Fruit fly (Drosophila melanogaster) whole organism, embryonic: ENCODE measurements around the gene CG11382.

ENCODE experiments used
- ATbp ChIP-seq: fragments of 200-800 bp; sonication (Bioruptor generic); optimal IDR thresholded peaks from 2 replicates; lab custom pipeline; 2017; ENCODE audit warnings: missing biosample characterization, mild to moderate bottlenecking, missing genetic modification characterization, missing genetic modification reagents
- Bdp1 ChIP-seq: fragments of 200-800 bp; sonication (Bioruptor generic); optimal IDR thresholded peaks from 3 replicates; lab custom pipeline; 2016; ENCODE audit warnings: missing biosample characterization, missing genetic modification characterization
- BtbVII ChIP-seq: fragments of 200-800 bp; sonication (Bioruptor generic); optimal IDR thresholded peaks from 3 replicates; lab custom pipeline; 2017; ENCODE audit warnings: missing biosample characterization, mild to moderate bottlenecking, missing genetic modification characterization
- CG10321 ChIP-seq: fragments of 200-800 bp; sonication (Bioruptor generic); IDR thresholded peaks from 2 replicates; pipeline ENCODE4 v1.3.6; 2022; ENCODE audit warnings: missing biosample characterization, missing genetic modification characterization
- CG10565 ChIP-seq: fragments of 200-800 bp; sonication (Bioruptor generic); optimal IDR thresholded peaks from 3 replicates; lab custom pipeline; 2016; ENCODE audit warnings: missing biosample characterization, mild to moderate bottlenecking, missing genetic modification characterization
- CG11456 ChIP-seq: fragments of 200-800 bp; sonication (Bioruptor generic); IDR thresholded peaks from 3 replicates; pipeline ENCODE4 v1.3.6; 2022; ENCODE audit warnings: missing biosample characterization, missing genetic modification characterization
- CG11504 ChIP-seq: fragments of 200-800 bp; sonication (Bioruptor generic); optimal IDR thresholded peaks from 3 replicates; lab custom pipeline; 2019; ENCODE audit warnings: missing biosample characterization, mild to moderate bottlenecking, missing genetic modification characterization, moderate library complexity
- CG12071 ChIP-seq: fragments of 200-800 bp; sonication (Bioruptor generic); optimal IDR thresholded peaks from 3 replicates; lab custom pipeline; 2018; ENCODE audit warnings: missing biosample characterization, mild to moderate bottlenecking, missing genetic modification characterization
- CG12219 ChIP-seq: fragments of 200-800 bp; sonication (Bioruptor generic); optimal IDR thresholded peaks from 3 replicates; lab custom pipeline; 2018; ENCODE audit warnings: missing biosample characterization, mild to moderate bottlenecking, missing genetic modification characterization
- CG14441 ChIP-seq: fragments of 200-800 bp; sonication (Bioruptor generic); IDR thresholded peaks from 2 replicates; pipeline ENCODE4 v1.3.6; 2022; ENCODE audit warnings: missing biosample characterization, missing genetic modification characterization
- CG15073 ChIP-seq: fragments of 200-800 bp; sonication (Bioruptor generic); optimal IDR thresholded peaks from 2 replicates; lab custom pipeline; 2016; ENCODE audit warnings: missing biosample characterization, missing genetic modification characterization
- CG16815 ChIP-seq: fragments of 200-800 bp; sonication (Bioruptor generic); optimal IDR thresholded peaks from 3 replicates; lab custom pipeline; 2017; ENCODE audit warnings: missing biosample characterization, mild to moderate bottlenecking, missing genetic modification characterization
- CG17802 ChIP-seq: fragments of 200-800 bp; sonication (Bioruptor generic); optimal IDR thresholded peaks from 2 replicates; lab custom pipeline; 2018; ENCODE audit warnings: missing biosample characterization, mild to moderate bottlenecking, missing genetic modification characterization, moderate library complexity
- CG2712 ChIP-seq: fragments of 200-800 bp; optimal IDR thresholded peaks from 3 replicates; lab custom pipeline; 2019; ENCODE audit warnings: missing biosample characterization, mild to moderate bottlenecking, missing genetic modification characterization, moderate library complexity
- CG31224 ChIP-seq: fragments of 200-800 bp; sonication (Bioruptor generic); IDR thresholded peaks from 2 replicates; pipeline ENCODE4 v1.3.6; 2022; ENCODE audit warnings: missing biosample characterization, missing genetic modification characterization
- CG31441 ChIP-seq: fragments of 200-800 bp; sonication (Bioruptor generic); IDR thresholded peaks from 2 replicates; pipeline ENCODE4 v1.3.6; 2022; ENCODE audit warnings: missing biosample characterization, missing genetic modification characterization
- CG32767 ChIP-seq: fragments of 200-800 bp; sonication (Bioruptor generic); IDR thresholded peaks from 2 replicates; pipeline ENCODE4 v1.3.6; 2022; ENCODE audit warnings: missing biosample characterization, missing genetic modification characterization
- CG33557 ChIP-seq: fragments of 200-800 bp; sonication (Bioruptor generic); optimal IDR thresholded peaks from 2 replicates; lab custom pipeline; 2019; ENCODE audit warnings: missing biosample characterization, mild to moderate bottlenecking, missing genetic modification characterization, moderate library complexity
- CG34376 ChIP-seq: fragments of 200-800 bp; sonication (Bioruptor generic); optimal IDR thresholded peaks from 2 replicates; lab custom pipeline; 2018; ENCODE audit warnings: missing biosample characterization, mild to moderate bottlenecking, missing genetic modification characterization
- CG4424 ChIP-seq: fragments of 200-800 bp; sonication (Bioruptor generic); optimal IDR thresholded peaks from 3 replicates; lab custom pipeline; 2016; ENCODE audit warnings: missing biosample characterization, missing genetic modification characterization
- CG4730 ChIP-seq: fragments of 200-800 bp; sonication (Bioruptor generic); IDR thresholded peaks from 2 replicates; pipeline ENCODE4 v1.3.6; 2022; ENCODE audit warnings: missing biosample characterization, missing genetic modification characterization
- CG6854 ChIP-seq: fragments of 200-800 bp; sonication (Bioruptor generic); optimal IDR thresholded peaks from 3 replicates; lab custom pipeline; 2017; ENCODE audit warnings: missing biosample characterization, mild to moderate bottlenecking, missing genetic modification characterization
- CG9609 ChIP-seq: fragments of 200-800 bp; sonication (Bioruptor generic); optimal IDR thresholded peaks from 3 replicates; lab custom pipeline; 2016; ENCODE audit warnings: missing biosample characterization, missing genetic modification characterization
- CG9727 ChIP-seq: fragments of 200-800 bp; sonication (Bioruptor generic); optimal IDR thresholded peaks from 3 replicates; lab custom pipeline; 2017; ENCODE audit warnings: missing biosample characterization, mild to moderate bottlenecking, missing genetic modification characterization
- CG9817 ChIP-seq: fragments of 200-800 bp; sonication (Bioruptor generic); optimal IDR thresholded peaks from 2 replicates; lab custom pipeline; 2018; ENCODE audit warnings: missing biosample characterization, mild to moderate bottlenecking, missing genetic modification characterization, moderate library complexity
- CHES-1-like ChIP-seq: fragments of 200-800 bp; sonication (Bioruptor generic); optimal IDR thresholded peaks from 2 replicates; lab custom pipeline; 2016; ENCODE audit warnings: missing biosample characterization, missing genetic modification characterization
- Dad ChIP-seq: fragments of 200-800 bp; sonication (Bioruptor generic); optimal IDR thresholded peaks from 3 replicates; lab custom pipeline; 2016; ENCODE audit warnings: missing biosample characterization, missing genetic modification characterization
- Deaf1 ChIP-seq: fragments of 200-800 bp; optimal IDR thresholded peaks from 3 replicates; lab custom pipeline; 2019; ENCODE audit warnings: missing biosample characterization, mild to moderate bottlenecking, missing genetic modification characterization, moderate library complexity
- Dip3 ChIP-seq: fragments of 200-800 bp; sonication (Bioruptor generic); optimal IDR thresholded peaks from 3 replicates; lab custom pipeline; 2016; ENCODE audit warnings: missing biosample characterization, missing genetic modification characterization
- E2f1 ChIP-seq: fragments of 200-800 bp; sonication (Bioruptor generic); IDR thresholded peaks from 2 replicates; pipeline ENCODE4 v1.3.6; 2022; ENCODE audit warnings: missing biosample characterization, missing genetic modification characterization
- HLH4C ChIP-seq: fragments of 200-800 bp; sonication (Bioruptor generic); IDR thresholded peaks from 3 replicates; pipeline ENCODE4 v1.3.6; 2022; ENCODE audit warnings: missing biosample characterization, missing genetic modification characterization; ENCODE audit not compliant: partially characterized antibody
- HLHmδ ChIP-seq: fragments of 200-800 bp; sonication (Bioruptor generic); optimal IDR thresholded peaks from 2 replicates; lab custom pipeline; 2018; ENCODE audit warnings: missing biosample characterization, mild to moderate bottlenecking, missing genetic modification characterization, moderate library complexity
- Neu2 ChIP-seq: fragments of 200-800 bp; sonication (Bioruptor generic); optimal IDR thresholded peaks from 3 replicates; lab custom pipeline; 2016; ENCODE audit warnings: missing biosample characterization, missing genetic modification characterization, borderline replicate concordance
- Ravus ChIP-seq: fragments of 200-800 bp; sonication (Bioruptor generic); IDR thresholded peaks from 2 replicates; pipeline ENCODE4 v1.3.6; 2022; ENCODE audit warnings: missing biosample characterization, missing genetic modification characterization
- Sry-δ ChIP-seq: fragments of 200-800 bp; sonication (Bioruptor generic); optimal IDR thresholded peaks from 2 replicates; lab custom pipeline; 2016; ENCODE audit warnings: missing biosample characterization, missing genetic modification characterization
- Xrp1 ChIP-seq: fragments of 200-800 bp; sonication (Bioruptor generic); IDR thresholded peaks from 2 replicates; pipeline ENCODE4 v1.3.6; 2022; ENCODE audit warnings: missing biosample characterization, missing genetic modification characterization
- ash1 ChIP-seq: fragments of 200-800 bp; sonication (Bioruptor generic); optimal IDR thresholded peaks from 2 replicates; lab custom pipeline; 2018; ENCODE audit warnings: missing biosample characterization, mild to moderate bottlenecking, missing genetic modification characterization
- bigmax ChIP-seq: fragments of 200-800 bp; sonication (Bioruptor generic); optimal IDR thresholded peaks from 2 replicates; lab custom pipeline; 2018; ENCODE audit warnings: missing biosample characterization, mild to moderate bottlenecking, missing genetic modification characterization
- caup ChIP-seq: fragments of 200-800 bp; sonication (Bioruptor generic); optimal IDR thresholded peaks from 3 replicates; lab custom pipeline; 2017; ENCODE audit warnings: missing biosample characterization, mild to moderate bottlenecking, missing genetic modification characterization, moderate library complexity; ENCODE audit not compliant: severe bottlenecking
- cg ChIP-seq: fragments of 200-800 bp; sonication (Bioruptor generic); optimal IDR thresholded peaks from 3 replicates; lab custom pipeline; 2019; ENCODE audit warnings: missing biosample characterization, mild to moderate bottlenecking, missing genetic modification characterization, moderate library complexity
- chif ChIP-seq, 2 experiments: fragments of 200-800 bp; sonication (Bioruptor generic); optimal IDR thresholded peaks; 3 replicates each; lab custom pipeline; 2016; ENCODE audit warnings: missing biosample characterization in 2 of 2, missing genetic modification characterization in 2 of 2
- dmrt99B ChIP-seq: fragments of 200-800 bp; sonication (Bioruptor generic); optimal IDR thresholded peaks from 2 replicates; lab custom pipeline; 2018; ENCODE audit warnings: missing biosample characterization, mild to moderate bottlenecking, missing genetic modification characterization, moderate library complexity
- emc ChIP-seq: fragments of 200-800 bp; sonication (Bioruptor generic); optimal IDR thresholded peaks from 2 replicates; lab custom pipeline; 2016; ENCODE audit warnings: missing biosample characterization, missing genetic modification characterization
- ems ChIP-seq: fragments of 200-800 bp; sonication (Bioruptor generic); optimal IDR thresholded peaks from 3 replicates; lab custom pipeline; 2016; ENCODE audit warnings: missing biosample characterization, missing genetic modification characterization
- fd102C ChIP-seq: fragments of 200-800 bp; sonication (Bioruptor generic); optimal IDR thresholded peaks from 2 replicates; lab custom pipeline; 2018; ENCODE audit warnings: missing biosample characterization, mild to moderate bottlenecking, missing genetic modification characterization, moderate library complexity
- ftz-f1 ChIP-seq: fragments of 200-800 bp; sonication (Bioruptor generic); optimal IDR thresholded peaks from 2 replicates; lab custom pipeline; 2016; ENCODE audit warnings: missing biosample characterization, missing genetic modification characterization
- gro ChIP-seq: fragments of 200-800 bp; sonication (Bioruptor generic); optimal IDR thresholded peaks from 2 replicates; lab custom pipeline; 2016; ENCODE audit warnings: missing biosample characterization, missing genetic modification characterization
- jing ChIP-seq: fragments of 200-800 bp; sonication (Bioruptor generic); optimal IDR thresholded peaks from 2 replicates; lab custom pipeline; 2018; ENCODE audit warnings: missing biosample characterization, mild to moderate bottlenecking, missing genetic modification characterization
- pb ChIP-seq: fragments of 200-800 bp; sonication (Bioruptor generic); optimal IDR thresholded peaks from 3 replicates; lab custom pipeline; 2016; ENCODE audit warnings: missing biosample characterization, missing genetic modification characterization
- seq ChIP-seq: fragments of 200-800 bp; sonication (Bioruptor generic); IDR thresholded peaks from 2 replicates; pipeline ENCODE4 v1.3.6; 2022; ENCODE audit warnings: missing biosample characterization, missing genetic modification characterization
- slbo ChIP-seq: fragments of 200-800 bp; sonication (Bioruptor generic); IDR thresholded peaks from 2 replicates; pipeline ENCODE4 v1.3.6; 2022; ENCODE audit warnings: missing biosample characterization, missing genetic modification characterization
- sob ChIP-seq: fragments of 200-800 bp; sonication (Bioruptor generic); IDR thresholded peaks from 2 replicates; pipeline ENCODE4 v1.3.6; 2022; ENCODE audit warnings: missing biosample characterization, missing genetic modification characterization

The CG11382 gene

dm6 chrX:1171018-1171417 lies 38.8 kb upstream of the CG11382 start:
- no peak for TF ChIP-seq bigmax
- no peak for TF ChIP-seq seq (GFP tag; lab: Robert Waterston, UW)
- no peak for TF ChIP-seq CG10321 (GFP tag; lab: Robert Waterston, UW)
- TF ChIP-seq ATbp (GFP tag; lab: Kevin White, UChicago) = peak; percentile 23
- no peak for TF ChIP-seq CG14441
- peak; percentile 31 for TF ChIP-seq Dip3 (GFP tag; lab: Kevin White, UChicago)
- no peak for TF ChIP-seq CG32767 (GFP tag; lab: Robert Waterston, UW)
- TF ChIP-seq E2f1 (GFP tag; lab: Robert Waterston, UW) = 0 out of 2 replicates have a peak, but pooled peaks have one; percentile 24
- TF ChIP-seq CG31441 (GFP tag; lab: Robert Waterston, UW) = peak; percentile 48
- peak; percentile 14 for TF ChIP-seq CG6854 (GFP tag; lab: Kevin White, UChicago)
- no peak for TF ChIP-seq CG10565
- no peak for TF ChIP-seq HLH4C
- no peak for TF ChIP-seq gro (GFP tag; lab: Kevin White, UChicago)
- peak; percentile 44 for TF ChIP-seq CG4424 (GFP tag; lab: Kevin White, UChicago)
- TF ChIP-seq BtbVII = peak; percentile 61
- TF ChIP-seq CG33557 (GFP tag; lab: Kevin White, UChicago) = no peak
- peak; percentile 71 for TF ChIP-seq CG11504
- TF ChIP-seq ems (GFP tag; lab: Kevin White, UChicago) = peak; percentile 17
- no peak for TF ChIP-seq pb (GFP tag; lab: Kevin White, UChicago)
- peak in 1 of 2 experiments; percentile 22 for TF ChIP-seq chif (GFP tag; optimal IDR thresholded peaks at IDR 0.05; lab: Kevin White, UChicago)
- TF ChIP-seq HLHmδ (GFP tag; lab: Kevin White, UChicago) = no peak
- TF ChIP-seq ash1 = no peak
- TF ChIP-seq sob (GFP tag; lab: Robert Waterston, UW) = no peak
- TF ChIP-seq CG12219 (GFP tag; lab: Kevin White, UChicago) = peak; percentile 11
- TF ChIP-seq Dad (GFP tag; lab: Kevin White, UChicago) = no peak
- TF ChIP-seq Neu2 (GFP tag; lab: Kevin White, UChicago) = no peak
- TF ChIP-seq Deaf1 (tag; lab: Kevin White, UChicago) = peak; percentile 84
- no peak for TF ChIP-seq Ravus (GFP tag; lab: Robert Waterston, UW)
- TF ChIP-seq CG16815 (GFP tag; lab: Kevin White, UChicago) = peak; percentile 4
- TF ChIP-seq dmrt99B = peak; percentile 54
- no peak for TF ChIP-seq Sry-δ (GFP tag; lab: Kevin White, UChicago)
- TF ChIP-seq CG31224 = no peak
- TF ChIP-seq Bdp1 (GFP tag; lab: Kevin White, UChicago) = no peak
- TF ChIP-seq CG2712 = peak; percentile 45
- peak; percentile 46 for TF ChIP-seq caup (GFP tag; lab: Kevin White, UChicago)
- TF ChIP-seq fd102C = no peak
- no peak for TF ChIP-seq CG4730
- no peak for TF ChIP-seq emc (GFP tag; lab: Kevin White, UChicago)
- TF ChIP-seq CG9817 = peak; percentile 9
- TF ChIP-seq cg = no peak
- TF ChIP-seq CG17802 (tag; lab: Kevin White, UChicago) = no peak
- no peak; the same call in 1 of the 2 replicates for TF ChIP-seq Xrp1 (GFP tag; lab: Robert Waterston, UW)
- peak; percentile 59 for TF ChIP-seq CG9727 (GFP tag; lab: Kevin White, UChicago)
- TF ChIP-seq CG15073 = no peak
- no peak for TF ChIP-seq jing (GFP tag; lab: Kevin White, UChicago)
- no peak for TF ChIP-seq CG11456 (GFP tag; lab: Robert Waterston, UW)
- TF ChIP-seq CG34376 (GFP tag; lab: Kevin White, UChicago) = peak; percentile 47
- TF ChIP-seq ftz-f1 (GFP tag; lab: Kevin White, UChicago) = no peak
- TF ChIP-seq CG12071 (GFP tag; lab: Kevin White, UChicago) = peak; percentile 21
- no peak for TF ChIP-seq CHES-1-like (GFP tag; lab: Kevin White, UChicago)
- peak; percentile 28 for TF ChIP-seq slbo (GFP tag; lab: Robert Waterston, UW)
- TF ChIP-seq CG9609 (GFP tag; lab: Kevin White, UChicago) = no peak
